Worm (Caenorhabditis elegans) whole organism, L3 larva: ENCODE data around the gene col-41.

Source experiments
- R02D3.7 ChIP-seq: fragments of 150-350 bp; optimal IDR thresholded peaks from 2 replicates; lab custom pipeline; 2014; ENCODE audit warnings: missing biosample characterization, missing genetic modification characterization
- ama-1 ChIP-seq: fragments of 150-350 bp; optimal IDR thresholded peaks from 2 replicates; lab custom pipeline; 2018
- egl-27 ChIP-seq: sonication (generic microtip); optimal IDR thresholded peaks from 4 replicates; lab custom pipeline; 2017; ENCODE audit warnings: missing biosample characterization, missing genetic modification reagents, missing genetic modification characterization
- fkh-10 ChIP-seq: sonication (generic microtip); optimal IDR thresholded peaks from 2 replicates; lab custom pipeline; 2017; ENCODE audit warnings: missing biosample characterization, missing genetic modification reagents, missing genetic modification characterization
- pha-4 ChIP-seq: fragments of 150-350 bp; optimal IDR thresholded peaks from 2 replicates; lab custom pipeline; 2014; ENCODE audit warnings: missing biosample characterization, missing genetic modification reagents, missing genetic modification characterization
- skn-1 ChIP-seq: fragments of 150-350 bp; optimal IDR thresholded peaks from 2 replicates; lab custom pipeline; 2014; ENCODE audit warnings: missing biosample characterization, missing genetic modification characterization
- tbx-2 ChIP-seq: sonication (generic microtip); optimal IDR thresholded peaks from 2 replicates; lab custom pipeline; 2016; ENCODE audit warnings: mild to moderate bottlenecking, missing genetic modification characterization, missing compliant biosample characterization
- unc-62 ChIP-seq: fragments of 150-350 bp; sonication (generic microtip); optimal IDR thresholded peaks from 4 replicates; lab custom pipeline; 2014; ENCODE audit warnings: missing biosample characterization, missing genetic modification reagents, missing genetic modification characterization
- zag-1 ChIP-seq: fragments of 150-350 bp; optimal IDR thresholded peaks from 2 replicates; lab custom pipeline; 2014; ENCODE audit warnings: missing biosample characterization, missing genetic modification characterization

DNA sequence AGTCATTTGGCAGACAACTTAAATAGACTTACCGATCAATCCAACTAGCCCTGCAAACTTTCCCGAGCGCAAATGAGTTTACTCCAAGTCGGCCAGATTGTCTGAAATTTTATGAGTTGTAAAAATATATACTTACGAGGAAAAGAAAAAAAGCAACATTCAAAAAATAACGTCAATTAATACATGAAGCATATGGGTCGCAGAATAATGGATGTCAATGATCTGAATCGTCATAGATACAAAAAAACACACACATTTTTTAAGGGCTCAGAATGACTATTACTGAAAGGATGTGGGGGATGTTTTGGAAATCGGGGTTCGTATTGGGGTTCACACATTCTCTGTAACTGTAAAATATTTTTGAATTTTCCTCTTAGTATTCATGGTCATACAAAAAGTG lies 28.6 kb downstream of the col-41 start, which contains the start of gene unc-7:
- TF ChIP-seq egl-27 (tag; lab: Kevin White, UChicago) = no peak
- no peak for TF ChIP-seq unc-62
- TF ChIP-seq skn-1 (tag; lab: Kevin White, UChicago) = no peak
- no peak for TF ChIP-seq ama-1 (lab: Kevin White, UChicago)
- no peak for TF ChIP-seq R02D3.7
- TF ChIP-seq tbx-2 (tag; lab: Kevin White, UChicago) = no peak
- no peak for TF ChIP-seq fkh-10 (GFP tag; lab: Kevin White, UChicago)
- TF ChIP-seq zag-1 (tag; lab: Kevin White, UChicago) = no peak
- no peak for TF ChIP-seq pha-4
